Worm (Caenorhabditis elegans): ENCODE measurements around the gene C53A3.1.

Gene C53A3.1

DNA sequence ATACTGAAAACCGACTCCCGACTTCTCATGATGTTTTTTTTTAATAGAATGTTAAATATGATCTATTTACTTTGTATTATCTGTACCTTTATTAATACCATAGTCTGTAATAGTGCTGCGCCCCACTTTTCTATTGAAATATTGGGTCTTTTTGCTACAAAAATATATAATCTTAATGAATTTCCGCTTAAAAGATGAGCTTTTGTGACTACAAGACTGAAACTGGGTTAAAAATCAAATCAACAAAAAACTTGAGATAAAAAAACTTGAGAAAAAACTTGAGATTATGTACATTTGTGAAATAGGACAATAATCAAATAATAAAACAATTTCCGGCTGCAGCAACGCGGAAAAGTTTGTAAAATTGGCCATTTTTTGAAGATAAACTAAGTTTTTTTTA, 29.2 kb downstream of the C53A3.1 start, which contains the start of gene K09H11.15:
TSS of gene K09H11.15 (minus strand) at position 101 of the 400 bp plus-strand sequence.
- TF ChIP-seq C08G9.2 (tag; optimal IDR thresholded peaks at IDR 0.05) = no peak
- no peak for TF ChIP-seq ceh-14 (tag; optimal IDR thresholded peaks at IDR 0.05)
- TF ChIP-seq pqm-1 (tag; optimal IDR thresholded peaks at IDR 0.05) = no peak
- TF ChIP-seq K09A11.1 (tag; optimal IDR thresholded peaks at IDR 0.05; ENCODE audit: insufficient read depth) = no peak
- no peak for TF ChIP-seq pat-9 (tag; optimal IDR thresholded peaks at IDR 0.05)
- TF ChIP-seq elt-4 (tag; optimal IDR thresholded peaks at IDR 0.05) = no peak
- TF ChIP-seq npax-4 (tag; optimal IDR thresholded peaks at IDR 0.05) = no peak
- no peak for TF ChIP-seq T23F11.4 (GFP tag; optimal IDR thresholded peaks at IDR 0.05)
- no peak for TF ChIP-seq K02D7.2 (tag; optimal IDR thresholded peaks at IDR 0.05)
- no peak for TF ChIP-seq nfya-1 (tag; optimal IDR thresholded peaks at IDR 0.05)
- no peak for TF ChIP-seq pax-1 (tag; optimal IDR thresholded peaks at IDR 0.05)
- TF ChIP-seq nhr-11 (tag; optimal IDR thresholded peaks at IDR 0.05) = no peak
- TF ChIP-seq tbx-2 (tag; optimal IDR thresholded peaks at IDR 0.05) = no peak
- TF ChIP-seq pha-4 (tag; optimal IDR thresholded peaks at IDR 0.05) = no peak
- no peak for TF ChIP-seq ceh-2 (tag; optimal IDR thresholded peaks at IDR 0.05)
- TF ChIP-seq gmeb-2 (tag; optimal IDR thresholded peaks at IDR 0.05) = no peak
- TF ChIP-seq ceh-30 (tag; optimal IDR thresholded peaks at IDR 0.05) = no peak
- no peak for TF ChIP-seq ceh-22 (tag; optimal IDR thresholded peaks at IDR 0.05)
- no peak for TF ChIP-seq fkh-6 (tag; optimal IDR thresholded peaks at IDR 0.05)

DNA sequence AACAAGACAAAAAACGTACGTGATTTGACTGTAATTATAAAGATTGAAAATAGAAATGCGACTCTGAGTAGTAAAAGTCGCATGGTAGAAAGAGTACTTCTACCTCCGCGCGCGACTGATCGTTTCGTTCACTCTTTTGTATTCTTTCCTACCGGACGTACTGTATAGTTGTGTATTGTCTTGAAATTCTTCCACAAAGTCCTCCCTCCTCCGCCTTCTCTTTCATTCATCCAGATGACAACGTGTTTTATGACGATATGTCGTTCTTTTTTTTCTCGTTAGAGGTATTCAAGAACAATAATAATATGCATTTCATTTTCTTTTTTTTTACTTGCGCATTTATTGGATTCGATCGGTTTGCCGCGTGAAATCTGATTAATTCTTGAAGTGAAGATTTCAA, 33.6 kb downstream of the C53A3.1 start, which contains the start of gene K09H11.4:
TSS of gene K09H11.4 (minus strand) at position 101 of the 400 bp plus-strand sequence.
- TF ChIP-seq hlh-8 (tag; optimal IDR thresholded peaks at IDR 0.05) (no peak), K09A11.1 (tag; optimal IDR thresholded peaks at IDR 0.05; ENCODE audit: insufficient read depth) (no peak), madf-2 (tag; optimal IDR thresholded peaks at IDR 0.05) (no peak), ceh-31 (tag; optimal IDR thresholded peaks at IDR 0.05) (no peak), che-1 (tag; optimal IDR thresholded peaks at IDR 0.05) (no peak), ceh-2 (tag; optimal IDR thresholded peaks at IDR 0.05) (no peak), ceh-45 (GFP tag; IDR thresholded peaks at IDR 0.05) (no peak), sdc-2 (tag; optimal IDR thresholded peaks at IDR 0.05) (no peak), elt-2 (tag; optimal IDR thresholded peaks at IDR 0.05) (no peak), zip-5 (tag; optimal IDR thresholded peaks at IDR 0.05) (no peak), F13H6.1 (tag; optimal IDR thresholded peaks at IDR 0.05) (no peak), pros-1 (tag; optimal IDR thresholded peaks at IDR 0.05) (no peak)

DNA sequence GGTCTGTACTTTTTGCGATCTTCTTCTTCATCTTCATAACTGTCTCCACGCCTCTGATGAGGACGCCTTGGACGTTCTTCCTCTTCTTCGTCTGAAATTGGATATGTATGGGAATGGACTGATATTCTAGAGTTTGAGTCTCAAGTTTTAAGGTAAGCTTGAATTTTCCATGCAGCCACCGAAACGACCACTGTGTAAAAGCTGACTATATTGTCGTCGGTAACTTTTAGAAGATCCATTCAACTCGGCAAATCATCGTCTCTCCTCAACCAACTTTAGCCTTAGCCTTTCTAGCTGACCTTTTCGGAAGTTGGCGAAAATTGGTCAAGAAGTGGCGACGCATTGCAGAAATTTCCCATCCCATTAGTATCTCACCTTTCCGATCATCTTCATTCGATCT, 35.6 kb downstream of the C53A3.1 start:
- TF ChIP-seq sox-2 (GFP tag; IDR thresholded peaks at IDR 0.05) = no peak
- no peak for TF ChIP-seq fkh-10 (GFP tag; optimal IDR thresholded peaks at IDR 0.05)
- TF ChIP-seq hlh-13 (GFP tag; optimal IDR thresholded peaks at IDR 0.05) = no peak
- no peak for TF ChIP-seq dmd-4 (tag; optimal IDR thresholded peaks at IDR 0.05; ENCODE audit: borderline replicate concordance)
- TF ChIP-seq ceh-24 (tag; optimal IDR thresholded peaks at IDR 0.05) = no peak
- no peak for TF ChIP-seq sdc-2 (tag; optimal IDR thresholded peaks at IDR 0.05)
- TF ChIP-seq ceh-2 (tag; optimal IDR thresholded peaks at IDR 0.05) = no peak
- no peak for TF ChIP-seq ztf-16 (tag; optimal IDR thresholded peaks at IDR 0.05)
- no peak for TF ChIP-seq ets-4 (tag; optimal IDR thresholded peaks at IDR 0.05)
- no peak for TF ChIP-seq pat-9 (tag; optimal IDR thresholded peaks at IDR 0.05)
- no peak for TF ChIP-seq zip-5 (tag; optimal IDR thresholded peaks at IDR 0.05)
- no peak for TF ChIP-seq pqm-1 (tag; optimal IDR thresholded peaks at IDR 0.05)
- TF ChIP-seq npax-4 (tag; optimal IDR thresholded peaks at IDR 0.05) = no peak
- no peak for TF ChIP-seq gmeb-2 (tag; optimal IDR thresholded peaks at IDR 0.05)

DNA sequence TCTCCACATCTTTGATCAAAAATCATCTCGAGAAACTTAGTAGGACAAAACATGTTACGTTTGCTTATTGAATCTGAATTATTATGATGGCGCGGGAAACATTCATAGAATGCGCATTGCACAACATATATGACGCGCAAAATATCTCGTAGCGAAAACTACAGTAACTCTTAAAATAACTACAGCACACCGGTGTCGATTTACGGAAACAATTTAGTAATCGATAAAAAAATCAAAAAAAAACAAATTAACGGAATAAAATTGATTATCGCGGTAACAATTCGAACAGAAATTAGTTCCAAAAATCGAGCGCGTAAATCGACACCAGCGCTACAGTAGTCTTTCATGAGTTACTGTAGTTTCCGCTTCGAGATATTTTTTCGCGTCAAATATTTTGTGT, 37.9 kb downstream of the C53A3.1 start:
- TF ChIP-seq ref-2 (tag; optimal IDR thresholded peaks at IDR 0.05) (no peak), npax-4 (tag; optimal IDR thresholded peaks at IDR 0.05) (no peak), pax-1 (tag; optimal IDR thresholded peaks at IDR 0.05) (no peak), eyg-1 (tag; optimal IDR thresholded peaks at IDR 0.05) (no peak), unc-55 (GFP tag; optimal IDR thresholded peaks at IDR 0.05) (no peak), ztf-16 (tag; optimal IDR thresholded peaks at IDR 0.05) (no peak), ceh-48 (tag; optimal IDR thresholded peaks at IDR 0.05) (no peak), pqm-1 (tag; optimal IDR thresholded peaks at IDR 0.05) (no peak), zip-5 (tag; optimal IDR thresholded peaks at IDR 0.05) (no peak)

Data from whole organism, late embryonic.